Fruit fly (Drosophila melanogaster) whole organism, prepupa: ENCODE results near the gene hng2.

Source experiments
- Blimp-1 ChIP-seq: fragments of 200-800 bp; sonication (Bioruptor generic); optimal IDR thresholded peaks from 3 replicates; lab custom pipeline; 2017; ENCODE audit warnings: missing biosample characterization, missing genetic modification characterization, mild to moderate bottlenecking, moderate library complexity, missing genetic modification reagents
- CG10631 ChIP-seq: fragments of 200-800 bp; sonication (Bioruptor generic); optimal IDR thresholded peaks from 2 replicates; lab custom pipeline; 2016; ENCODE audit warnings: missing biosample characterization, missing genetic modification characterization
- CG11294 ChIP-seq: fragments of 200-800 bp; sonication (Bioruptor generic); IDR thresholded peaks from 2 replicates; pipeline ENCODE4 v1.3.6; 2022; ENCODE audit warnings: missing biosample characterization, missing genetic modification characterization
- CG15336 ChIP-seq: fragments of 200-800 bp; sonication (Bioruptor generic); IDR thresholded peaks from 2 replicates; pipeline ENCODE4 v1.3.6; 2022; ENCODE audit warnings: missing biosample characterization, missing genetic modification characterization
- CG1621 ChIP-seq: fragments of 200-800 bp; sonication (Bioruptor generic); optimal IDR thresholded peaks from 3 replicates; lab custom pipeline; 2018; ENCODE audit warnings: missing biosample characterization, mild to moderate bottlenecking, missing genetic modification characterization
- CG16779 ChIP-seq: fragments of 200-800 bp; sonication (Bioruptor generic); optimal IDR thresholded peaks from 3 replicates; lab custom pipeline; 2017; ENCODE audit warnings: missing biosample characterization, mild to moderate bottlenecking, missing genetic modification characterization
- CG3032 ChIP-seq: fragments of 200-800 bp; optimal IDR thresholded peaks from 2 replicates; lab custom pipeline; 2019; ENCODE audit warnings: missing biosample characterization, mild to moderate bottlenecking, missing genetic modification characterization, moderate library complexity
- CG31627 ChIP-seq: fragments of 200-800 bp; sonication (Bioruptor generic); optimal IDR thresholded peaks from 3 replicates; lab custom pipeline; 2016; ENCODE audit warnings: missing biosample characterization, missing genetic modification characterization
- CG34406 ChIP-seq: fragments of 200-800 bp; sonication (Bioruptor generic); optimal IDR thresholded peaks from 3 replicates; lab custom pipeline; 2016; ENCODE audit warnings: missing biosample characterization, missing genetic modification characterization
- CG3919 ChIP-seq: fragments of 200-800 bp; sonication (Bioruptor generic); optimal IDR thresholded peaks from 3 replicates; lab custom pipeline; 2016; ENCODE audit warnings: missing biosample characterization, missing genetic modification characterization
- CG4318 ChIP-seq: fragments of 200-800 bp; sonication (Bioruptor generic); optimal IDR thresholded peaks from 3 replicates; lab custom pipeline; 2017; ENCODE audit warnings: missing biosample characterization, mild to moderate bottlenecking, missing genetic modification characterization
- CG6163 ChIP-seq: fragments of 200-800 bp; sonication (Bioruptor generic); IDR thresholded peaks from 3 replicates; pipeline ENCODE4 v1.3.6; 2022; ENCODE audit warnings: missing biosample characterization, missing genetic modification characterization
- CG6276 ChIP-seq: fragments of 200-800 bp; sonication (Bioruptor generic); optimal IDR thresholded peaks from 2 replicates; lab custom pipeline; 2017; ENCODE audit warnings: missing biosample characterization, mild to moderate bottlenecking, missing genetic modification characterization
- CG6792 ChIP-seq: fragments of 200-800 bp; sonication (Bioruptor generic); optimal IDR thresholded peaks from 3 replicates; lab custom pipeline; 2016; ENCODE audit warnings: missing biosample characterization, missing genetic modification characterization
- CG6808 ChIP-seq: fragments of 200-800 bp; sonication (Bioruptor generic); optimal IDR thresholded peaks from 3 replicates; lab custom pipeline; 2017; ENCODE audit warnings: missing biosample characterization, missing genetic modification characterization, mild to moderate bottlenecking, moderate library complexity, missing genetic modification reagents
- CG6854 ChIP-seq: fragments of 200-800 bp; sonication (Bioruptor generic); optimal IDR thresholded peaks from 2 replicates; lab custom pipeline; 2017; ENCODE audit warnings: missing biosample characterization, mild to moderate bottlenecking, missing genetic modification characterization
- CG7368 ChIP-seq: fragments of 200-800 bp; sonication (Bioruptor generic); optimal IDR thresholded peaks from 3 replicates; lab custom pipeline; 2016; ENCODE audit warnings: missing biosample characterization, missing genetic modification characterization
- CG8119 ChIP-seq: fragments of 200-800 bp; sonication (Bioruptor generic); IDR thresholded peaks from 3 replicates; pipeline ENCODE4 v1.3.6; 2022; ENCODE audit warnings: missing biosample characterization, missing genetic modification characterization
- CG8319 ChIP-seq: fragments of 200-800 bp; sonication (Bioruptor generic); optimal IDR thresholded peaks from 3 replicates; lab custom pipeline; 2016; ENCODE audit warnings: missing biosample characterization, missing genetic modification characterization
- CG8632 ChIP-seq: fragments of 200-800 bp; sonication (Bioruptor generic); optimal IDR thresholded peaks from 3 replicates; lab custom pipeline; 2016; ENCODE audit warnings: missing biosample characterization, missing genetic modification characterization
- CG9139 ChIP-seq: fragments of 200-800 bp; sonication (Bioruptor generic); optimal IDR thresholded peaks from 3 replicates; lab custom pipeline; 2017; ENCODE audit warnings: missing biosample characterization, mild to moderate bottlenecking, missing genetic modification characterization
- Eip75B ChIP-seq: fragments of 200-800 bp; sonication (Bioruptor generic); optimal IDR thresholded peaks from 3 replicates; lab custom pipeline; 2016; ENCODE audit warnings: missing biosample characterization, missing genetic modification characterization
- Eip78C ChIP-seq: fragments of 200-800 bp; sonication (Bioruptor generic); peaks from one replicate; lab custom pipeline; 2016; ENCODE audit warnings: missing biosample characterization, missing genetic modification characterization
- Eip93F ChIP-seq: fragments of 200-800 bp; sonication (Bioruptor generic); optimal IDR thresholded peaks from 2 replicates; lab custom pipeline; 2016; ENCODE audit warnings: missing biosample characterization, mild to moderate bottlenecking, missing genetic modification characterization
- Ets21C ChIP-seq: fragments of 200-800 bp; sonication (Bioruptor generic); optimal IDR thresholded peaks from 3 replicates; lab custom pipeline; 2016; ENCODE audit warnings: missing biosample characterization, missing genetic modification characterization
- Ets96B ChIP-seq: fragments of 200-800 bp; optimal IDR thresholded peaks from 2 replicates; lab custom pipeline; 2019; ENCODE audit warnings: missing biosample characterization, mild to moderate bottlenecking, missing genetic modification characterization, moderate library complexity
- Gug ChIP-seq: fragments of 200-800 bp; sonication (Bioruptor generic); IDR thresholded peaks from 2 replicates; pipeline ENCODE4 v1.3.6; 2022; ENCODE audit warnings: missing biosample characterization, missing genetic modification characterization
- Hr38 ChIP-seq: sonication (Bioruptor generic); optimal IDR thresholded peaks from 2 replicates; lab custom pipeline; 2016; ENCODE audit warnings: missing biosample characterization, missing genetic modification characterization
- Hr4 ChIP-seq: fragments of 200-800 bp; sonication (Bioruptor generic); optimal IDR thresholded peaks from 3 replicates; lab custom pipeline; 2016; ENCODE audit warnings: missing biosample characterization, missing genetic modification characterization
- Lpt ChIP-seq: fragments of 200-800 bp; sonication (Bioruptor generic); optimal IDR thresholded peaks from 3 replicates; lab custom pipeline; 2016; ENCODE audit warnings: missing biosample characterization, missing genetic modification characterization
- Met ChIP-seq: fragments of 200-800 bp; sonication (Bioruptor generic); optimal IDR thresholded peaks from 3 replicates; lab custom pipeline; 2016; ENCODE audit warnings: missing biosample characterization, missing genetic modification characterization
- OdsH ChIP-seq: fragments of 200-800 bp; sonication (Bioruptor generic); optimal IDR thresholded peaks from 3 replicates; lab custom pipeline; 2016; ENCODE audit warnings: missing biosample characterization, missing genetic modification characterization
- Smox ChIP-seq: fragments of 200-800 bp; sonication (Bioruptor generic); optimal IDR thresholded peaks from 3 replicates; lab custom pipeline; 2016; ENCODE audit warnings: missing biosample characterization, missing genetic modification characterization
- Sox102F ChIP-seq: fragments of 200-800 bp; sonication (Bioruptor generic); optimal IDR thresholded peaks from 2 replicates; lab custom pipeline; 2016; ENCODE audit warnings: missing biosample characterization, mild to moderate bottlenecking, missing genetic modification characterization
- Sox14 ChIP-seq: fragments of 200-800 bp; sonication (Bioruptor generic); optimal IDR thresholded peaks from 3 replicates; lab custom pipeline; 2016; ENCODE audit warnings: missing biosample characterization, missing genetic modification characterization
- Sox15 ChIP-seq: fragments of 200-800 bp; sonication (Bioruptor generic); optimal IDR thresholded peaks from 3 replicates; lab custom pipeline; 2016; ENCODE audit warnings: missing biosample characterization, missing genetic modification characterization
- achi ChIP-seq: fragments of 200-800 bp; sonication (Bioruptor generic); optimal IDR thresholded peaks from 3 replicates; lab custom pipeline; 2016; ENCODE audit warnings: missing biosample characterization, missing genetic modification characterization
- acj6 ChIP-seq: fragments of 200-800 bp; sonication (Bioruptor generic); optimal IDR thresholded peaks from 3 replicates; lab custom pipeline; 2016; ENCODE audit warnings: missing biosample characterization, missing genetic modification characterization
- dac ChIP-seq: fragments of 200-800 bp; sonication (Bioruptor generic); optimal IDR thresholded peaks from 2 replicates; lab custom pipeline; 2017; ENCODE audit warnings: missing biosample characterization, mild to moderate bottlenecking, missing genetic modification characterization
- dsx ChIP-seq: fragments of 200-800 bp; optimal IDR thresholded peaks from 3 replicates; lab custom pipeline; 2019; ENCODE audit warnings: missing biosample characterization, mild to moderate bottlenecking, missing genetic modification characterization, moderate library complexity; ENCODE audit not compliant: poor library complexity, severe bottlenecking
- eg ChIP-seq: fragments of 200-800 bp; sonication (Bioruptor generic); IDR thresholded peaks from 3 replicates; pipeline ENCODE4 v1.3.6; 2022; ENCODE audit warnings: missing biosample characterization, missing genetic modification characterization
- esn ChIP-seq: fragments of 200-800 bp; sonication (Bioruptor generic); optimal IDR thresholded peaks from 2 replicates; lab custom pipeline; 2016; ENCODE audit warnings: missing biosample characterization, mild to moderate bottlenecking, missing genetic modification characterization, moderate library complexity
- fd59A ChIP-seq: fragments of 200-800 bp; sonication (Bioruptor generic); optimal IDR thresholded peaks from 2 replicates; lab custom pipeline; 2017; ENCODE audit warnings: missing biosample characterization, mild to moderate bottlenecking, missing genetic modification characterization, missing genetic modification reagents
- fd85E ChIP-seq: fragments of 200-800 bp; sonication (Bioruptor generic); optimal IDR thresholded peaks from 3 replicates; lab custom pipeline; 2016; ENCODE audit warnings: missing biosample characterization, missing genetic modification characterization
- fkh ChIP-seq: fragments of 200-800 bp; sonication (Bioruptor generic); optimal IDR thresholded peaks from 3 replicates; lab custom pipeline; 2017; ENCODE audit warnings: missing biosample characterization, mild to moderate bottlenecking, missing genetic modification characterization, moderate library complexity
- lz ChIP-seq: fragments of 200-800 bp; sonication (Bioruptor generic); optimal IDR thresholded peaks from 3 replicates; lab custom pipeline; 2016; ENCODE audit warnings: missing biosample characterization, missing genetic modification characterization
- net ChIP-seq: fragments of 200-800 bp; sonication (Bioruptor generic); optimal IDR thresholded peaks from 3 replicates; lab custom pipeline; 2016; ENCODE audit warnings: missing biosample characterization, missing genetic modification characterization
- pdm3 ChIP-seq: fragments of 200-800 bp; sonication (Bioruptor generic); optimal IDR thresholded peaks from 3 replicates; lab custom pipeline; 2016; ENCODE audit warnings: missing biosample characterization, missing genetic modification characterization
- salr ChIP-seq, 2 experiments: fragments of 200-800 bp; sonication (Bioruptor generic); optimal IDR thresholded peaks; 3 replicates each; lab custom pipeline; 2016 to 2018; ENCODE audit warnings: missing biosample characterization in 2 of 2, missing genetic modification characterization in 2 of 2, mild to moderate bottlenecking in 1 of 2
- spab ChIP-seq: fragments of 200-800 bp; sonication (Bioruptor generic); optimal IDR thresholded peaks from 2 replicates; lab custom pipeline; 2017; ENCODE audit warnings: missing biosample characterization, mild to moderate bottlenecking, missing genetic modification characterization, missing genetic modification reagents
- ss ChIP-seq, 2 experiments: fragments of 200-800 bp; sonication (Bioruptor generic); optimal IDR thresholded peaks; 2 replicates in 1 of 2; 3 replicates in 1 of 2; lab custom pipeline; 2017 to 2018; ENCODE audit warnings: mild to moderate bottlenecking in 2 of 2, missing biosample characterization in 2 of 2, missing genetic modification characterization in 2 of 2, moderate library complexity in 1 of 2
- svp ChIP-seq: fragments of 200-800 bp; sonication (Bioruptor generic); peaks from one replicate; lab custom pipeline; 2016; ENCODE audit warnings: missing biosample characterization, missing genetic modification characterization
- topi ChIP-seq: fragments of 200-800 bp; sonication (Bioruptor generic); optimal IDR thresholded peaks from 3 replicates; lab custom pipeline; 2016; ENCODE audit warnings: missing biosample characterization, missing genetic modification characterization

hng2 gene

dm6 chr3R:8853197-8853596 lies 47.1 kb downstream of the hng2 start:
- TF ChIP-seq Eip78C (peak; percentile 34), acj6 (GFP tag; lab: Kevin White, UChicago) (peak; percentile 5), CG3032 (tag; lab: Kevin White, UChicago) (no peak), CG8632 (GFP tag; lab: Kevin White, UChicago) (peak; percentile 24), CG8119 (GFP tag; lab: Robert Waterston, UW) (0 out of 3 replicates have a peak, but pooled peaks have one; percentile 24), CG34406 (GFP tag; lab: Kevin White, UChicago) (peak; percentile 5), salr (GFP tag; optimal IDR thresholded peaks at IDR 0.05; lab: Kevin White, UChicago) (no peak), net (no peak), spab (no peak), ss (GFP tag; optimal IDR thresholded peaks at IDR 0.05; lab: Kevin White, UChicago) (no peak), Smox (peak; percentile 46), CG7368 (no peak), Sox15 (GFP tag; lab: Kevin White, UChicago) (no peak), fd59A (GFP tag; lab: Kevin White, UChicago) (no peak), Blimp-1 (no peak), CG6276 (GFP tag; lab: Kevin White, UChicago) (no peak), CG11294 (GFP tag; lab: Robert Waterston, UW) (no peak), CG4318 (no peak), eg (peak; percentile 64; the same call in 2 of the 3 replicates), dsx (GFP tag; lab: Kevin White, UChicago) (no peak), CG6808 (GFP tag; lab: Kevin White, UChicago) (no peak), Eip93F (GFP tag; lab: Kevin White, UChicago) (no peak), Hr4 (no peak), CG16779 (no peak), CG1621 (tag; lab: Kevin White, UChicago) (no peak), dac (no peak), fd85E (GFP tag; lab: Kevin White, UChicago) (no peak), Ets96B (tag; lab: Kevin White, UChicago) (no peak), Met (GFP tag; lab: Kevin White, UChicago) (peak; percentile 63), Sox14 (GFP tag; lab: Kevin White, UChicago) (no peak), topi (GFP tag; lab: Kevin White, UChicago) (peak; percentile 44), Hr38 (GFP tag; lab: Kevin White, UChicago) (no peak), CG6163 (GFP tag; lab: Robert Waterston, UW) (no peak), esn (GFP tag; lab: Kevin White, UChicago) (peak; percentile 68), svp (GFP tag; lab: Kevin White, UChicago) (peak; percentile 77), fkh (no peak), Sox102F (GFP tag; lab: Kevin White, UChicago) (peak; percentile 28), CG6792 (GFP tag; lab: Kevin White, UChicago) (peak; percentile 37), CG9139 (GFP tag; lab: Kevin White, UChicago) (no peak), Lpt (no peak), Eip75B (GFP tag; lab: Kevin White, UChicago) (peak; percentile 33), CG3919 (GFP tag; lab: Kevin White, UChicago) (peak; percentile 25), OdsH (GFP tag; lab: Kevin White, UChicago) (peak; percentile 35), Gug (no peak), Ets21C (GFP tag; lab: Kevin White, UChicago) (peak; percentile 10), pdm3 (peak; percentile 20), CG6854 (GFP tag; lab: Kevin White, UChicago) (no peak), CG10631 (GFP tag; lab: Kevin White, UChicago) (no peak), CG8319 (no peak), CG15336 (GFP tag; lab: Robert Waterston, UW) (no peak), lz (GFP tag; lab: Kevin White, UChicago) (peak; percentile 42), achi (GFP tag; lab: Kevin White, UChicago) (peak; percentile 16), CG31627 (GFP tag; lab: Kevin White, UChicago) (peak; percentile 57)
